Fruit fly (Drosophila melanogaster) whole organism, adult: ENCODE measurements around the gene CG7215.

Experiments
- CG11617 ChIP-seq: fragments of 200-800 bp; sonication (Bioruptor generic); optimal IDR thresholded peaks from 2 replicates; lab custom pipeline; 2017; ENCODE audit warnings: mild to moderate bottlenecking, missing biosample characterization, missing genetic modification reagents, missing genetic modification characterization
- CG12768 ChIP-seq: fragments of 200-800 bp; sonication (Bioruptor generic); optimal IDR thresholded peaks from 2 replicates; lab custom pipeline; 2017; ENCODE audit warnings: missing biosample characterization, missing genetic modification characterization, mild to moderate bottlenecking, moderate library complexity, missing genetic modification reagents
- CG14711 ChIP-seq: fragments of 200-800 bp; sonication (Bioruptor generic); optimal IDR thresholded peaks from 2 replicates; lab custom pipeline; 2018; ENCODE audit warnings: missing biosample characterization, mild to moderate bottlenecking, missing genetic modification characterization, moderate library complexity
- CG1620 ChIP-seq: fragments of 200-800 bp; sonication (Bioruptor generic); optimal IDR thresholded peaks from 2 replicates; lab custom pipeline; 2016; ENCODE audit warnings: missing biosample characterization, missing genetic modification characterization
- CG33017 ChIP-seq: fragments of 200-800 bp; sonication (Bioruptor generic); optimal IDR thresholded peaks from 2 replicates; lab custom pipeline; 2018; ENCODE audit warnings: missing biosample characterization, mild to moderate bottlenecking, missing genetic modification characterization, moderate library complexity
- CG5204 ChIP-seq: fragments of 200-800 bp; sonication (Bioruptor generic); optimal IDR thresholded peaks from 2 replicates; lab custom pipeline; 2016; ENCODE audit warnings: missing biosample characterization, missing genetic modification characterization
- CG7045 ChIP-seq: fragments of 200-800 bp; sonication (Bioruptor generic); optimal IDR thresholded peaks from 2 replicates; lab custom pipeline; 2017; ENCODE audit warnings: missing biosample characterization, mild to moderate bottlenecking, missing genetic modification characterization
- CG7101 ChIP-seq: fragments of 200-800 bp; sonication (Bioruptor generic); optimal IDR thresholded peaks from 2 replicates; lab custom pipeline; 2018; ENCODE audit warnings: missing biosample characterization, mild to moderate bottlenecking, missing genetic modification characterization, moderate library complexity
- Clk ChIP-seq: fragments of 200-800 bp; sonication (Bioruptor generic); optimal IDR thresholded peaks from 2 replicates; lab custom pipeline; 2017; ENCODE audit warnings: missing biosample characterization, missing genetic modification characterization
- Crg-1 ChIP-seq: fragments of 200-800 bp; sonication (Bioruptor generic); optimal IDR thresholded peaks from 2 replicates; lab custom pipeline; 2016; ENCODE audit warnings: missing biosample characterization, missing genetic modification characterization
- Hr96 ChIP-seq: fragments of 200-800 bp; sonication (Bioruptor generic); optimal IDR thresholded peaks from 2 replicates; lab custom pipeline; 2016; ENCODE audit warnings: missing biosample characterization, missing genetic modification characterization
- Mnt ChIP-seq: fragments of 200-800 bp; sonication (Bioruptor generic); optimal IDR thresholded peaks from 2 replicates; lab custom pipeline; 2016; ENCODE audit warnings: missing biosample characterization, mild to moderate bottlenecking, missing genetic modification characterization
- bab1 ChIP-seq: fragments of 200-800 bp; sonication (Bioruptor generic); optimal IDR thresholded peaks from 3 replicates; lab custom pipeline; 2019; ENCODE audit warnings: missing biosample characterization, mild to moderate bottlenecking, missing genetic modification characterization, moderate library complexity
- cic ChIP-seq: fragments of 200-800 bp; sonication (Bioruptor generic); optimal IDR thresholded peaks from 2 replicates; lab custom pipeline; 2017; ENCODE audit warnings: missing biosample characterization, mild to moderate bottlenecking, missing genetic modification characterization, moderate library complexity
- cnc ChIP-seq, 2 experiments: fragments of >200 bp; optimal IDR thresholded peaks; 2 replicates each; lab custom pipeline; 2017
- kay ChIP-seq: fragments of 200-800 bp; sonication (Bioruptor generic); peaks from one replicate; lab custom pipeline; 2016; ENCODE audit warnings: missing biosample characterization, missing genetic modification characterization, borderline replicate concordance
- ovo ChIP-seq: fragments of 200-800 bp; sonication (Bioruptor generic); optimal IDR thresholded peaks from 2 replicates; lab custom pipeline; 2016; ENCODE audit warnings: missing biosample characterization, missing genetic modification characterization
- pad ChIP-seq: fragments of 200-800 bp; sonication (Bioruptor generic); optimal IDR thresholded peaks from 3 replicates; lab custom pipeline; 2017; ENCODE audit warnings: missing biosample characterization, missing genetic modification characterization, mild to moderate bottlenecking, moderate library complexity, missing genetic modification reagents
- tj ChIP-seq: fragments of 200-800 bp; sonication (Bioruptor generic); optimal IDR thresholded peaks from 3 replicates; lab custom pipeline; 2017; ENCODE audit warnings: missing biosample characterization, mild to moderate bottlenecking, missing genetic modification characterization, moderate library complexity
- toe ChIP-seq: fragments of 200-800 bp; sonication (Bioruptor generic); optimal IDR thresholded peaks from 2 replicates; lab custom pipeline; 2016; ENCODE audit warnings: missing biosample characterization, missing genetic modification characterization

CG7215 gene

dm6 chr3R:18130720-18131119 is 36.4 kb downstream of the CG7215 start:
- TF ChIP-seq CG12768 (GFP tag; lab: Kevin White, UChicago) = no peak
- no peak for TF ChIP-seq cic (GFP tag; lab: Kevin White, UChicago)
- TF ChIP-seq Mnt (GFP tag; lab: Kevin White, UChicago) = no peak
- no peak for TF ChIP-seq CG33017 (tag; lab: Kevin White, UChicago)
- TF ChIP-seq kay (GFP tag; lab: Kevin White, UChicago) = no peak

dm6 chr3R:18125023-18125630 is 41.9 kb downstream of the CG7215 start:
- TF ChIP-seq Crg-1 (GFP tag; lab: Kevin White, UChicago) (no peak), CG7045 (peak; percentile 36), Hr96 (GFP tag; lab: Kevin White, UChicago) (peak; percentile 51), CG1620 (no peak), cic (GFP tag; lab: Kevin White, UChicago) (no peak)

dm6 chr3R:18121385-18122151 is 45.5 kb downstream of the CG7215 start:
- TF ChIP-seq CG11617 (GFP tag; lab: Kevin White, UChicago) (no peak), kay (GFP tag; lab: Kevin White, UChicago) (no peak), toe (GFP tag; lab: Kevin White, UChicago) (no peak), tj (GFP tag; lab: Kevin White, UChicago) (no peak), cic (GFP tag; lab: Kevin White, UChicago) (peak; percentile 83), CG1620 (no peak), Clk (no peak), cnc (optimal IDR thresholded peaks at IDR 0.05; lab: Kevin White, UChicago) (no peak), CG7101 (tag; lab: Kevin White, UChicago) (no peak), CG12768 (GFP tag; lab: Kevin White, UChicago) (no peak), CG5204 (GFP tag; lab: Kevin White, UChicago) (peak; percentile 2), Crg-1 (GFP tag; lab: Kevin White, UChicago) (no peak), CG14711 (tag; lab: Kevin White, UChicago) (no peak), CG33017 (tag; lab: Kevin White, UChicago) (no peak), Hr96 (GFP tag; lab: Kevin White, UChicago) (no peak), ovo (GFP tag; lab: Kevin White, UChicago) (no peak), CG7045 (no peak), bab1 (GFP tag; lab: Kevin White, UChicago) (no peak), Mnt (GFP tag; lab: Kevin White, UChicago) (no peak), pad (peak; percentile 99)

- TF ChIP-seq CG1620 (no peak), Mnt (GFP tag; lab: Kevin White, UChicago) (no peak), toe (GFP tag; lab: Kevin White, UChicago) (no peak), CG33017 (tag; lab: Kevin White, UChicago) (no peak), CG12768 (GFP tag; lab: Kevin White, UChicago) (no peak), cnc (optimal IDR thresholded peaks at IDR 0.05; lab: Kevin White, UChicago) (no peak), cic (GFP tag; lab: Kevin White, UChicago) (no peak), Crg-1 (GFP tag; lab: Kevin White, UChicago) (no peak), ovo (GFP tag; lab: Kevin White, UChicago) (no peak), CG11617 (GFP tag; lab: Kevin White, UChicago) (no peak), tj (GFP tag; lab: Kevin White, UChicago) (no peak), Hr96 (GFP tag; lab: Kevin White, UChicago) (no peak), CG7045 (no peak)
Measured at dm6 chr3R:18118695-18119094, 48.4 kb downstream of the CG7215 start.

- TF ChIP-seq CG1620 (no peak), CG7045 (no peak), CG7101 (tag; lab: Kevin White, UChicago) (no peak), Clk (no peak), CG33017 (tag; lab: Kevin White, UChicago) (no peak), cnc (optimal IDR thresholded peaks at IDR 0.05; lab: Kevin White, UChicago) (no peak), bab1 (GFP tag; lab: Kevin White, UChicago) (no peak), cic (GFP tag; lab: Kevin White, UChicago) (no peak), toe (GFP tag; lab: Kevin White, UChicago) (no peak), CG11617 (GFP tag; lab: Kevin White, UChicago) (no peak), Mnt (GFP tag; lab: Kevin White, UChicago) (no peak), CG12768 (GFP tag; lab: Kevin White, UChicago) (no peak), pad (no peak), Hr96 (GFP tag; lab: Kevin White, UChicago) (no peak), Crg-1 (GFP tag; lab: Kevin White, UChicago) (no peak)
Measured at dm6 chr3R:18118239-18118638, 48.8 kb downstream of the CG7215 start.

dm6 chr3R:18117525-18117924 is 49.5 kb downstream of the CG7215 start:
- TF ChIP-seq pad (no peak), CG11617 (GFP tag; lab: Kevin White, UChicago) (no peak), Crg-1 (GFP tag; lab: Kevin White, UChicago) (no peak), ovo (GFP tag; lab: Kevin White, UChicago) (no peak), toe (GFP tag; lab: Kevin White, UChicago) (no peak), CG7045 (no peak), CG1620 (no peak), CG7101 (tag; lab: Kevin White, UChicago) (no peak), Hr96 (GFP tag; lab: Kevin White, UChicago) (no peak), Mnt (GFP tag; lab: Kevin White, UChicago) (no peak), cic (GFP tag; lab: Kevin White, UChicago) (no peak), tj (GFP tag; lab: Kevin White, UChicago) (no peak), cnc (optimal IDR thresholded peaks at IDR 0.05; lab: Kevin White, UChicago) (no peak), CG12768 (GFP tag; lab: Kevin White, UChicago) (no peak), Clk (no peak), CG14711 (tag; lab: Kevin White, UChicago) (no peak), bab1 (GFP tag; lab: Kevin White, UChicago) (no peak), CG5204 (GFP tag; lab: Kevin White, UChicago) (no peak), CG33017 (tag; lab: Kevin White, UChicago) (no peak), kay (GFP tag; lab: Kevin White, UChicago) (no peak)
